Fruit fly (Drosophila melanogaster): Measurements from ENCODE around the gene Eig71Ej.

DNA sequence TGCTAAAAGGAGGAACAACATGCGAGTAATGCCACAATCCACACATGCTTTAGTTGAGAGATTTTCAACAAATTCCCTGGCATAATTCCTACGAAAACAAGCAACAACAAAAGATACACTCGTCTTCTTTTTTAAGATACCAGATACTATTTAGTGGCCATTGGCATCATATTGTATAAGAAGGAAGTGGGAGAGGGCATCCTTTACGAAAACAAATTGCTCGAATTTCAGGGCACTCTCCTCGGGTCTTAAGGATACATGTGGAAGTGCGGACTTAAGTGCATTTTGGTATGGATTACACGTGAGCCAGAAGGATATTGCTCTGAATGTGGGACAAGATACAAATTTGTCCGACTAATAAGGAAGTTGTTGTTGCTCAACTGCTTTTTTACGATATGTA, 49.3 kb upstream of the Eig71Ej start:
- TF ChIP-seq CG7101 (tag; optimal IDR thresholded peaks at IDR 0.05) (no peak), Crg-1 (GFP tag; optimal IDR thresholded peaks at IDR 0.05) (no peak), cic (GFP tag; optimal IDR thresholded peaks at IDR 0.05) (no peak), toe (GFP tag; optimal IDR thresholded peaks at IDR 0.05) (no peak), pad (GFP tag; optimal IDR thresholded peaks at IDR 0.05) (no peak), CG12768 (GFP tag; optimal IDR thresholded peaks at IDR 0.05) (no peak), CG33017 (tag; optimal IDR thresholded peaks at IDR 0.05) (no peak), CG1620 (GFP tag; optimal IDR thresholded peaks at IDR 0.05) (no peak), Clk (GFP tag; optimal IDR thresholded peaks at IDR 0.05) (no peak), kay (GFP tag; ENCODE audit: borderline replicate concordance) (no peak)
